Fruit fly (Drosophila melanogaster) whole organism, embryonic: Measurements from ENCODE around the gene Schip1.
A peak's percentile ranks its signal among the peaks of the same experiment; 100 is the strongest.

ENCODE experiments used
- CG10543 ChIP-seq: fragments of 200-800 bp; sonication (Bioruptor generic); optimal IDR thresholded peaks from 3 replicates; lab custom pipeline; 2017; ENCODE audit warnings: missing biosample characterization, mild to moderate bottlenecking, missing genetic modification characterization, moderate library complexity
- CG1233 ChIP-seq: fragments of 200-800 bp; sonication (Bioruptor generic); optimal IDR thresholded peaks from 4 replicates; lab custom pipeline; 2018; ENCODE audit warnings: missing biosample characterization, mild to moderate bottlenecking, missing genetic modification characterization
- CG12391 ChIP-seq: fragments of 200-800 bp; sonication (Bioruptor generic); optimal IDR thresholded peaks from 3 replicates; lab custom pipeline; 2018; ENCODE audit warnings: missing biosample characterization, mild to moderate bottlenecking, missing genetic modification characterization, moderate library complexity
- CG1529 ChIP-seq: fragments of 200-800 bp; sonication (Bioruptor generic); optimal IDR thresholded peaks from 3 replicates; lab custom pipeline; 2018; ENCODE audit warnings: missing biosample characterization, missing genetic modification characterization
- CG15479 ChIP-seq: fragments of 200-800 bp; sonication (Bioruptor generic); optimal IDR thresholded peaks from 3 replicates; lab custom pipeline; 2019; ENCODE audit warnings: missing biosample characterization, mild to moderate bottlenecking, missing genetic modification characterization, moderate library complexity
- CG16813 ChIP-seq: fragments of 200-800 bp; sonication (Bioruptor generic); IDR thresholded peaks from 3 replicates; pipeline ENCODE4 v1.3.6; 2022; ENCODE audit warnings: missing biosample characterization, missing genetic modification characterization; ENCODE audit not compliant: partially characterized antibody
- CG16863 ChIP-seq: fragments of 200-800 bp; sonication (Bioruptor generic); optimal IDR thresholded peaks from 3 replicates; lab custom pipeline; 2016; ENCODE audit warnings: missing biosample characterization, missing genetic modification characterization
- CG17361 ChIP-seq: fragments of 200-800 bp; sonication (Bioruptor generic); IDR thresholded peaks from 3 replicates; pipeline ENCODE4 v1.3.6; 2022; ENCODE audit warnings: missing biosample characterization, missing genetic modification characterization
- CG17802 ChIP-seq: fragments of 200-800 bp; sonication (Bioruptor generic); optimal IDR thresholded peaks from 2 replicates; lab custom pipeline; 2018; ENCODE audit warnings: missing biosample characterization, mild to moderate bottlenecking, missing genetic modification characterization, moderate library complexity
- CG18599 ChIP-seq: fragments of 200-800 bp; sonication (Bioruptor generic); optimal IDR thresholded peaks from 3 replicates; lab custom pipeline; 2017; ENCODE audit warnings: missing biosample characterization, missing genetic modification characterization, mild to moderate bottlenecking, moderate library complexity, missing genetic modification reagents
- CG18619 ChIP-seq: fragments of 200-800 bp; sonication (Bioruptor generic); optimal IDR thresholded peaks from 3 replicates; lab custom pipeline; 2017; ENCODE audit warnings: missing biosample characterization, mild to moderate bottlenecking, missing genetic modification characterization
- CG30403 ChIP-seq: fragments of 200-800 bp; sonication (Bioruptor generic); optimal IDR thresholded peaks from 3 replicates; lab custom pipeline; 2016; ENCODE audit warnings: missing biosample characterization, missing genetic modification characterization
- CG31224 ChIP-seq: fragments of 200-800 bp; sonication (Bioruptor generic); IDR thresholded peaks from 2 replicates; pipeline ENCODE4 v1.3.6; 2022; ENCODE audit warnings: missing biosample characterization, missing genetic modification characterization
- CG32532 ChIP-seq: fragments of 200-800 bp; sonication (Bioruptor generic); IDR thresholded peaks from 2 replicates; pipeline ENCODE4 v1.3.6; 2022; ENCODE audit warnings: missing biosample characterization, missing genetic modification characterization
- CG3995 ChIP-seq: fragments of 200-800 bp; sonication (Bioruptor generic); optimal IDR thresholded peaks from 3 replicates; lab custom pipeline; 2016; ENCODE audit warnings: missing biosample characterization, missing genetic modification characterization
- CG6813 ChIP-seq: fragments of 200-800 bp; sonication (Bioruptor generic); optimal IDR thresholded peaks from 2 replicates; lab custom pipeline; 2017; ENCODE audit warnings: missing biosample characterization, missing genetic modification characterization, mild to moderate bottlenecking, moderate library complexity, missing genetic modification reagents
- CG7372 ChIP-seq: fragments of 200-800 bp; sonication (Bioruptor generic); IDR thresholded peaks from 2 replicates; pipeline ENCODE4 v1.3.6; 2022; ENCODE audit warnings: missing biosample characterization, missing genetic modification characterization
- CG7786 ChIP-seq: fragments of 200-800 bp; sonication (Bioruptor generic); optimal IDR thresholded peaks from 2 replicates; lab custom pipeline; 2016; ENCODE audit warnings: missing biosample characterization, missing genetic modification characterization
- CG7987 ChIP-seq: fragments of 200-800 bp; sonication (Bioruptor generic); optimal IDR thresholded peaks from 2 replicates; lab custom pipeline; 2018; ENCODE audit warnings: missing biosample characterization, mild to moderate bottlenecking, missing genetic modification characterization, moderate library complexity
- CG9437 ChIP-seq: fragments of 200-800 bp; sonication (Bioruptor generic); optimal IDR thresholded peaks from 2 replicates; lab custom pipeline; 2018; ENCODE audit warnings: missing biosample characterization, mild to moderate bottlenecking, missing genetic modification characterization
- Camta ChIP-seq: fragments of 200-800 bp; sonication (Bioruptor generic); optimal IDR thresholded peaks from 2 replicates; lab custom pipeline; 2016; ENCODE audit warnings: missing biosample characterization, missing genetic modification characterization
- CoRest ChIP-seq: fragments of 200-800 bp; sonication (Bioruptor generic); optimal IDR thresholded peaks from 3 replicates; lab custom pipeline; 2018; ENCODE audit warnings: missing biosample characterization, mild to moderate bottlenecking, missing genetic modification characterization, moderate library complexity
- D19A ChIP-seq: fragments of 200-800 bp; optimal IDR thresholded peaks from 3 replicates; lab custom pipeline; 2019; ENCODE audit warnings: missing biosample characterization, mild to moderate bottlenecking, missing genetic modification characterization, moderate library complexity
- D19B ChIP-seq: fragments of 200-800 bp; sonication (Bioruptor generic); optimal IDR thresholded peaks from 2 replicates; lab custom pipeline; 2017; ENCODE audit warnings: missing biosample characterization, mild to moderate bottlenecking, missing genetic modification characterization
- Dp ChIP-seq: fragments of 200-800 bp; sonication (Bioruptor generic); optimal IDR thresholded peaks from 2 replicates; lab custom pipeline; 2018; ENCODE audit warnings: missing biosample characterization, mild to moderate bottlenecking, missing genetic modification characterization, moderate library complexity
- HHEX ChIP-seq: fragments of 200-800 bp; sonication (Bioruptor generic); optimal IDR thresholded peaks from 3 replicates; lab custom pipeline; 2017; ENCODE audit warnings: missing biosample characterization, mild to moderate bottlenecking, missing genetic modification characterization, missing genetic modification reagents
- MTF-1 ChIP-seq: fragments of 200-800 bp; sonication (Bioruptor generic); optimal IDR thresholded peaks from 2 replicates; lab custom pipeline; 2018; ENCODE audit warnings: missing biosample characterization, mild to moderate bottlenecking, missing genetic modification characterization, borderline replicate concordance
- Myb ChIP-seq: fragments of 200-800 bp; sonication (Bioruptor generic); optimal IDR thresholded peaks from 2 replicates; lab custom pipeline; 2016; ENCODE audit warnings: missing biosample characterization, missing genetic modification characterization
- NfI ChIP-seq: fragments of 200-800 bp; sonication (Bioruptor generic); optimal IDR thresholded peaks from 3 replicates; lab custom pipeline; 2018; ENCODE audit warnings: missing biosample characterization, mild to moderate bottlenecking, missing genetic modification characterization, moderate library complexity
- Pdp1 ChIP-seq, 2 experiments: fragments of 200-800 bp; sonication (Bioruptor generic); optimal IDR thresholded peaks; 3 replicates each; lab custom pipeline; 2016; ENCODE audit warnings: missing biosample characterization in 2 of 2, missing genetic modification characterization in 2 of 2, mild to moderate bottlenecking in 1 of 2, moderate library complexity in 1 of 2
- Ptx1 ChIP-seq: fragments of 200-800 bp; sonication (Bioruptor generic); IDR thresholded peaks from 2 replicates; pipeline ENCODE4 v1.3.6; 2022; ENCODE audit warnings: missing biosample characterization, missing genetic modification characterization
- Ravus ChIP-seq: fragments of 200-800 bp; sonication (Bioruptor generic); IDR thresholded peaks from 2 replicates; pipeline ENCODE4 v1.3.6; 2022; ENCODE audit warnings: missing biosample characterization, missing genetic modification characterization
- Xrp1 ChIP-seq: fragments of 200-800 bp; sonication (Bioruptor generic); IDR thresholded peaks from 2 replicates; pipeline ENCODE4 v1.3.6; 2022; ENCODE audit warnings: missing biosample characterization, missing genetic modification characterization
- al ChIP-seq: fragments of 200-800 bp; sonication (Bioruptor generic); IDR thresholded peaks from 2 replicates; pipeline ENCODE4 v1.3.6; 2022; ENCODE audit warnings: missing biosample characterization, missing genetic modification characterization
- bigmax ChIP-seq: fragments of 200-800 bp; sonication (Bioruptor generic); optimal IDR thresholded peaks from 2 replicates; lab custom pipeline; 2018; ENCODE audit warnings: missing biosample characterization, mild to moderate bottlenecking, missing genetic modification characterization
- chm ChIP-seq: fragments of 200-800 bp; sonication (Bioruptor generic); IDR thresholded peaks from 2 replicates; pipeline ENCODE4 v1.3.6; 2022; ENCODE audit warnings: missing biosample characterization, missing genetic modification characterization
- disco-r ChIP-seq: fragments of 200-800 bp; sonication (Bioruptor generic); optimal IDR thresholded peaks from 2 replicates; lab custom pipeline; 2016; ENCODE audit warnings: missing biosample characterization, missing genetic modification characterization
- emc ChIP-seq: fragments of 200-800 bp; sonication (Bioruptor generic); optimal IDR thresholded peaks from 2 replicates; lab custom pipeline; 2016; ENCODE audit warnings: missing biosample characterization, missing genetic modification characterization
- fd96Cb ChIP-seq: fragments of 200-800 bp; sonication (Bioruptor generic); optimal IDR thresholded peaks from 2 replicates; lab custom pipeline; 2018; ENCODE audit warnings: missing biosample characterization, mild to moderate bottlenecking, missing genetic modification characterization, moderate library complexity
- gsb ChIP-seq: fragments of 200-800 bp; sonication (Bioruptor generic); IDR thresholded peaks from 2 replicates; pipeline ENCODE4 v1.3.6; 2022; ENCODE audit warnings: missing biosample characterization, missing genetic modification characterization
- gt ChIP-seq: fragments of 200-800 bp; sonication (Bioruptor generic); IDR thresholded peaks from 2 replicates; pipeline ENCODE4 v1.3.6; 2022; ENCODE audit warnings: missing biosample characterization, missing genetic modification characterization
- kah ChIP-seq: fragments of 200-800 bp; sonication (Bioruptor generic); optimal IDR thresholded peaks from 2 replicates; lab custom pipeline; 2018; ENCODE audit warnings: missing biosample characterization, mild to moderate bottlenecking, missing genetic modification characterization
- lola ChIP-seq, 3 experiments: fragments of >200 bp in 2 of 3; fragments of 200-800 bp in 1 of 3; sonication (Bioruptor generic) in 1 of 3; optimal IDR thresholded peaks; 2 replicates each; lab custom pipeline; 2017 to 2019; ENCODE audit warnings: missing biosample characterization in 3 of 3, missing genetic modification characterization in 3 of 3, mild to moderate bottlenecking in 1 of 3, moderate library complexity in 1 of 3
- mirr ChIP-seq: fragments of 200-800 bp; sonication (Bioruptor generic); optimal IDR thresholded peaks from 3 replicates; lab custom pipeline; 2018; ENCODE audit warnings: missing biosample characterization, mild to moderate bottlenecking, missing genetic modification characterization
- pho ChIP-seq: fragments of 200-800 bp; sonication (Bioruptor generic); optimal IDR thresholded peaks from 2 replicates; lab custom pipeline; 2016; ENCODE audit warnings: missing biosample characterization, missing genetic modification characterization
- sim ChIP-seq: fragments of 200-800 bp; sonication (Bioruptor generic); IDR thresholded peaks from 2 replicates; pipeline ENCODE4 v1.3.6; 2022; ENCODE audit warnings: missing biosample characterization, missing genetic modification characterization
- stc ChIP-seq: fragments of 200-800 bp; sonication (Bioruptor generic); IDR thresholded peaks from 2 replicates; pipeline ENCODE4 v1.3.6; 2022; ENCODE audit warnings: missing biosample characterization, missing genetic modification characterization
- vnd ChIP-seq: fragments of 200-800 bp; sonication (Bioruptor generic); IDR thresholded peaks from 3 replicates; pipeline ENCODE4 v1.3.6; 2022; ENCODE audit warnings: missing biosample characterization, missing genetic modification characterization; ENCODE audit not compliant: partially characterized antibody
- wdn ChIP-seq: fragments of 200-800 bp; sonication (Bioruptor generic); IDR thresholded peaks from 2 replicates; pipeline ENCODE4 v1.3.6; 2022; ENCODE audit warnings: missing biosample characterization, missing genetic modification characterization
- zfh1 ChIP-seq: fragments of 200-800 bp; sonication (Bioruptor generic); IDR thresholded peaks from 3 replicates; pipeline ENCODE4 v1.3.6; 2022; ENCODE audit warnings: missing biosample characterization, missing genetic modification characterization

The Schip1 gene

dm6 chr2L:10356508-10356907, 25.6 kb upstream of the Schip1 start, which contains the start of the genes CtsL4 and ClpP (continued):
- TF ChIP-seq CG15479 = peak; percentile 76
- TF ChIP-seq wdn (GFP tag; lab: Robert Waterston, UW) = no peak
- TF ChIP-seq pho (GFP tag; lab: Kevin White, UChicago) = peak; percentile 23
- peak in 1 of 3 experiments; percentile 43 for TF ChIP-seq lola (GFP tag; optimal IDR thresholded peaks at IDR 0.05; lab: Kevin White, UChicago)
- 0 out of 2 replicates have a peak, but pooled peaks have one; percentile 23 for TF ChIP-seq stc (GFP tag; lab: Robert Waterston, UW)
- no peak for TF ChIP-seq disco-r (GFP tag; lab: Kevin White, UChicago)
- TF ChIP-seq CG30403 (GFP tag; lab: Kevin White, UChicago) = peak; percentile 46
- TF ChIP-seq MTF-1 = no peak
- TF ChIP-seq Xrp1 (GFP tag; lab: Robert Waterston, UW) = peak; percentile 33; the same call in 1 of the 2 replicates
- TF ChIP-seq vnd = no peak
- peak; percentile 11 for TF ChIP-seq CG7786 (GFP tag; lab: Kevin White, UChicago)
- TF ChIP-seq CG6813 (GFP tag; lab: Kevin White, UChicago) = no peak
- TF ChIP-seq chm (GFP tag; lab: Robert Waterston, UW) = peak; percentile 64; the same call in 1 of the 2 replicates
- peak; percentile 94 for TF ChIP-seq CG17802 (tag; lab: Kevin White, UChicago)
- TF ChIP-seq CG10543 (GFP tag; lab: Kevin White, UChicago) = no peak
- peak; percentile 15 for TF ChIP-seq Myb (GFP tag; lab: Kevin White, UChicago)
- peak; percentile 34 for TF ChIP-seq CG32532 (GFP tag; lab: Robert Waterston, UW)
- TF ChIP-seq sim = no peak
- peak; percentile 75 for TF ChIP-seq CoRest (tag; lab: Kevin White, UChicago)
- no peak for TF ChIP-seq gsb (GFP tag; lab: Robert Waterston, UW)
- TF ChIP-seq CG3995 (GFP tag; lab: Kevin White, UChicago) = peak; percentile 27
- no peak for TF ChIP-seq CG18599
- TF ChIP-seq CG18619 (GFP tag; lab: Kevin White, UChicago) = no peak
- TF ChIP-seq NfI (GFP tag; lab: Kevin White, UChicago) = peak; percentile 18
- TF ChIP-seq Pdp1 (GFP tag; optimal IDR thresholded peaks at IDR 0.05; lab: Kevin White, UChicago) = peak; percentile 29 to 97
- peak; percentile 81 for TF ChIP-seq D19B (GFP tag; lab: Kevin White, UChicago)
- no peak for TF ChIP-seq mirr (GFP tag; lab: Kevin White, UChicago)
- TF ChIP-seq CG16813 (GFP tag; lab: Robert Waterston, UW) = no peak
- TF ChIP-seq al (GFP tag; lab: Robert Waterston, UW) = no peak
- TF ChIP-seq CG1529 (GFP tag; lab: Kevin White, UChicago) = no peak
- peak; percentile 64 for TF ChIP-seq CG12391
- TF ChIP-seq CG7987 (GFP tag; lab: Kevin White, UChicago) = no peak
- TF ChIP-seq Ptx1 (GFP tag; lab: Robert Waterston, UW) = peak; percentile 60
- peak; percentile 36 for TF ChIP-seq CG9437 (GFP tag; lab: Kevin White, UChicago)
- TF ChIP-seq HHEX (GFP tag; lab: Kevin White, UChicago) = peak; percentile 27
- no peak for TF ChIP-seq CG7372
- TF ChIP-seq zfh1 (GFP tag; lab: Robert Waterston, UW) = peak; percentile 25; the same call in 1 of the 3 replicates
- peak; percentile 76; the same call in 2 of the 3 replicates for TF ChIP-seq CG17361 (GFP tag; lab: Robert Waterston, UW)
- TF ChIP-seq CG31224 (GFP tag; lab: Robert Waterston, UW) = no peak
- TF ChIP-seq CG16863 (GFP tag; lab: Kevin White, UChicago) = no peak
- TF ChIP-seq emc = no peak
- TF ChIP-seq Dp (GFP tag; lab: Kevin White, UChicago) = peak; percentile 5
- TF ChIP-seq Camta (GFP tag; lab: Kevin White, UChicago) = peak; percentile 4
- no peak for TF ChIP-seq kah (GFP tag; lab: Kevin White, UChicago)
- no peak for TF ChIP-seq CG1233 (GFP tag; lab: Kevin White, UChicago)
- no peak for TF ChIP-seq Ravus (GFP tag; lab: Robert Waterston, UW)
- TF ChIP-seq fd96Cb (tag; lab: Kevin White, UChicago) = peak; percentile 37
- no peak for TF ChIP-seq gt (GFP tag; lab: Robert Waterston, UW)
- peak; percentile 74 for TF ChIP-seq D19A (tag; lab: Kevin White, UChicago)
- TF ChIP-seq bigmax (GFP tag; lab: Kevin White, UChicago) = peak; percentile 12
